Fruit fly (Drosophila melanogaster): ENCODE results near the gene CG12499.
A peak's percentile ranks its signal among the peaks of the same experiment; 100 is the strongest.

CG12499 gene

dm6 chr3R:22397068-22397700 lies 49.2 kb downstream of the CG12499 start (continued):
- TF ChIP-seq scrt (GFP tag; optimal IDR thresholded peaks at IDR 0.05) (no peak), CG13287 (GFP tag; IDR thresholded peaks at IDR 0.05; ENCODE audit: partially characterized antibody) (peak; percentile 54; the same call in 1 of the 2 replicates), shn (GFP tag; optimal IDR thresholded peaks at IDR 0.05) (no peak), CG8290 (GFP tag; optimal IDR thresholded peaks at IDR 0.05) (no peak), CG8290 (tag; optimal IDR thresholded peaks at IDR 0.05) (peak in 1 of 2 experiments; percentile 16), CG18476 (GFP tag; optimal IDR thresholded peaks at IDR 0.05) (no peak), kah (GFP tag; optimal IDR thresholded peaks at IDR 0.05) (no peak), ssp (GFP tag; IDR thresholded peaks at IDR 0.05) (no peak), Vsx1 (GFP tag; optimal IDR thresholded peaks at IDR 0.05) (no peak), CG15514 (GFP tag; optimal IDR thresholded peaks at IDR 0.05) (no peak), Bgb (GFP tag; IDR thresholded peaks at IDR 0.05; ENCODE audit: partially characterized antibody) (peak; percentile 87), inv (GFP tag; IDR thresholded peaks at IDR 0.05; ENCODE audit: partially characterized antibody) (peak; percentile 44; the same call in 1 of the 2 replicates), MESR4 (GFP tag; optimal IDR thresholded peaks at IDR 0.05) (no peak), abd-A (tag; optimal IDR thresholded peaks at IDR 0.05) (no peak), Dfd (GFP tag; optimal IDR thresholded peaks at IDR 0.05) (peak in 1 of 2 experiments; percentile 93), CG8478 (optimal IDR thresholded peaks at IDR 0.05) (peak; percentile 81), CG14710 (tag; optimal IDR thresholded peaks at IDR 0.05) (peak; percentile 5), zfh1 (GFP tag; IDR thresholded peaks at IDR 0.05) (no peak), grau (tag; optimal IDR thresholded peaks at IDR 0.05) (no peak), Usf (GFP tag; optimal IDR thresholded peaks at IDR 0.05) (no peak), vnd (GFP tag; IDR thresholded peaks at IDR 0.05; ENCODE audit: partially characterized antibody) (peak; percentile 63; the same call in 2 of the 3 replicates), odd (GFP tag; optimal IDR thresholded peaks at IDR 0.05) (no peak), bowl (GFP tag; IDR thresholded peaks at IDR 0.05) (no peak), sd (tag; optimal IDR thresholded peaks at IDR 0.05) (no peak), sqz (GFP tag; optimal IDR thresholded peaks at IDR 0.05) (no peak), Myb (GFP tag; optimal IDR thresholded peaks at IDR 0.05) (no peak), pb (GFP tag; optimal IDR thresholded peaks at IDR 0.05) (no peak), Bdp1 (GFP tag; optimal IDR thresholded peaks at IDR 0.05) (peak; percentile 100), CG10462 (GFP tag; optimal IDR thresholded peaks at IDR 0.05) (no peak), danr (GFP tag; IDR thresholded peaks at IDR 0.05) (no peak), Taf1 (GFP tag; IDR thresholded peaks at IDR 0.05) (no peak), CG12391 (tag; optimal IDR thresholded peaks at IDR 0.05) (peak; percentile 22), aop (GFP tag; IDR thresholded peaks at IDR 0.05) (no peak), CG7963 (GFP tag; IDR thresholded peaks at IDR 0.05; ENCODE audit: partially characterized antibody) (peak; percentile 88), sisA (GFP tag; IDR thresholded peaks at IDR 0.05) (no peak), CG11085 (GFP tag; IDR thresholded peaks at IDR 0.05) (no peak), CG10209 (GFP tag; optimal IDR thresholded peaks at IDR 0.05) (no peak), unc-4 (GFP tag; IDR thresholded peaks at IDR 0.05; ENCODE audit: partially characterized antibody) (peak; percentile 44; the same call in 1 of the 2 replicates)

dm6 chr3R:22396238-22396772 lies 50.1 kb downstream of the CG12499 start:
- peak; percentile 50; the same call in 1 of the 2 replicates for TF ChIP-seq Bgb (GFP tag; IDR thresholded peaks at IDR 0.05; ENCODE audit: partially characterized antibody)
- TF ChIP-seq Eip74EF (GFP tag; optimal IDR thresholded peaks at IDR 0.05): no peak
- no peak for TF ChIP-seq zfh2 (GFP tag; optimal IDR thresholded peaks at IDR 0.05)
- no peak for TF ChIP-seq Nf-YA (GFP tag; IDR thresholded peaks at IDR 0.05)
- no peak for TF ChIP-seq tup (GFP tag; optimal IDR thresholded peaks at IDR 0.05)
- TF ChIP-seq Lim3 (GFP tag; IDR thresholded peaks at IDR 0.05): peak; percentile 19; the same call in 1 of the 2 replicates
- no peak for TF ChIP-seq pfk (GFP tag; optimal IDR thresholded peaks at IDR 0.05)
- TF ChIP-seq amos (GFP tag; IDR thresholded peaks at IDR 0.05; ENCODE audit: partially characterized antibody): peak; percentile 78; the same call in 1 of the 2 replicates
- no peak for TF ChIP-seq CG10267 (tag; optimal IDR thresholded peaks at IDR 0.05)
- TF ChIP-seq fu2 (GFP tag; optimal IDR thresholded peaks at IDR 0.05): no peak
- TF ChIP-seq Scr (GFP tag; IDR thresholded peaks at IDR 0.05; ENCODE audit: partially characterized antibody): peak; percentile 7; the same call in 1 of the 2 replicates
- TF ChIP-seq CG8290 (GFP tag; optimal IDR thresholded peaks at IDR 0.05): no peak
- peak in 1 of 2 experiments; percentile 22 for TF ChIP-seq CG8290 (tag; optimal IDR thresholded peaks at IDR 0.05)
- TF ChIP-seq exex (tag; optimal IDR thresholded peaks at IDR 0.05): peak; percentile 88
- no peak for TF ChIP-seq ken (GFP tag; IDR thresholded peaks at IDR 0.05)
